Fruit fly (Drosophila melanogaster): ENCODE results near the gene Oat.

- TF ChIP-seq dati (GFP tag; IDR thresholded peaks at IDR 0.05) (no peak), danr (GFP tag; IDR thresholded peaks at IDR 0.05) (no peak), CG9215 (GFP tag; IDR thresholded peaks at IDR 0.05) (no peak), E2f2 (GFP tag; IDR thresholded peaks at IDR 0.05) (no peak), chif (GFP tag; optimal IDR thresholded peaks at IDR 0.05) (no peak), CG1024 (GFP tag; IDR thresholded peaks at IDR 0.05) (no peak), Ptx1 (GFP tag; IDR thresholded peaks at IDR 0.05) (no peak), tup (GFP tag; optimal IDR thresholded peaks at IDR 0.05) (no peak), CG7963 (GFP tag; IDR thresholded peaks at IDR 0.05; ENCODE audit: partially characterized antibody) (no peak), gem (tag; optimal IDR thresholded peaks at IDR 0.05) (no peak), vvl (GFP tag; IDR thresholded peaks at IDR 0.05) (no peak)
These were observed 43.6 kb downstream of the Oat start, which contains the start of the genes lush and CG9372 for dm6 chr3L:19605974-19606497.

All from whole organism, embryonic.